Fruit fly (Drosophila melanogaster) whole organism, adult: ENCODE measurements around the gene CG9444.

Source experiments
- CG11617 ChIP-seq: fragments of 200-800 bp; sonication (Bioruptor generic); optimal IDR thresholded peaks from 2 replicates; lab custom pipeline; 2017; ENCODE audit warnings: mild to moderate bottlenecking, missing biosample characterization, missing genetic modification reagents, missing genetic modification characterization
- CG12768 ChIP-seq: fragments of 200-800 bp; sonication (Bioruptor generic); optimal IDR thresholded peaks from 2 replicates; lab custom pipeline; 2017; ENCODE audit warnings: missing biosample characterization, missing genetic modification characterization, mild to moderate bottlenecking, moderate library complexity, missing genetic modification reagents
- CG33017 ChIP-seq: fragments of 200-800 bp; sonication (Bioruptor generic); optimal IDR thresholded peaks from 2 replicates; lab custom pipeline; 2018; ENCODE audit warnings: missing biosample characterization, mild to moderate bottlenecking, missing genetic modification characterization, moderate library complexity
- CG7101 ChIP-seq: fragments of 200-800 bp; sonication (Bioruptor generic); optimal IDR thresholded peaks from 2 replicates; lab custom pipeline; 2018; ENCODE audit warnings: missing biosample characterization, mild to moderate bottlenecking, missing genetic modification characterization, moderate library complexity
- Clk ChIP-seq: fragments of 200-800 bp; sonication (Bioruptor generic); optimal IDR thresholded peaks from 2 replicates; lab custom pipeline; 2017; ENCODE audit warnings: missing biosample characterization, missing genetic modification characterization
- Crg-1 ChIP-seq: fragments of 200-800 bp; sonication (Bioruptor generic); optimal IDR thresholded peaks from 2 replicates; lab custom pipeline; 2016; ENCODE audit warnings: missing biosample characterization, missing genetic modification characterization
- Mnt ChIP-seq: fragments of 200-800 bp; sonication (Bioruptor generic); optimal IDR thresholded peaks from 2 replicates; lab custom pipeline; 2016; ENCODE audit warnings: missing biosample characterization, mild to moderate bottlenecking, missing genetic modification characterization
- kay ChIP-seq: fragments of 200-800 bp; sonication (Bioruptor generic); peaks from one replicate; lab custom pipeline; 2016; ENCODE audit warnings: missing biosample characterization, missing genetic modification characterization, borderline replicate concordance
- pad ChIP-seq: fragments of 200-800 bp; sonication (Bioruptor generic); optimal IDR thresholded peaks from 3 replicates; lab custom pipeline; 2017; ENCODE audit warnings: missing biosample characterization, missing genetic modification characterization, mild to moderate bottlenecking, moderate library complexity, missing genetic modification reagents
- tj ChIP-seq: fragments of 200-800 bp; sonication (Bioruptor generic); optimal IDR thresholded peaks from 3 replicates; lab custom pipeline; 2017; ENCODE audit warnings: missing biosample characterization, mild to moderate bottlenecking, missing genetic modification characterization, moderate library complexity

DNA sequence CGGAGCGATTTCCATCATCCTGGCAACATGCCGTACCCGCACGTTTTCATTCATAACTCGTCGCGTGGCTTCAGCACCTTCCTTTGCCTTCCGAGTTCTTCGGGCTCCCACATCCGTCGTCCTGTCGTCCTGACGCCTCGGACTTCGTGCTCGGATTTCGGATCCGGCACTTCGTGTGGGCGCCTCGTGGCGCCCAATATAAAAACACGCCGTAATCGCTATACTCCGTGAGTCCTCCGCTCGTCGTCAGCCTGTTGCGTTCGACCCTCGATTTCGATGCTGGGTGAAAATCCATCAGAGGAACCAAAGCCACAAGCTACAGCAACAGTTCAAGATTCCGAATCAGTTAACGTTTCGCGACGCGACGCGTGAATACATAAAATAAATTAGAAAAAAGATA, 43.8 kb downstream of the CG9444 start:
- TF ChIP-seq CG12768 (GFP tag; lab: Kevin White, UChicago) (no peak), pad (GFP tag; lab: Kevin White, UChicago) (no peak), Mnt (no peak), tj (GFP tag; lab: Kevin White, UChicago) (no peak), CG7101 (tag; lab: Kevin White, UChicago) (no peak), kay (no peak), Crg-1 (GFP tag; lab: Kevin White, UChicago) (no peak), Clk (GFP tag; lab: Kevin White, UChicago) (no peak), CG33017 (tag; lab: Kevin White, UChicago) (no peak), CG11617 (GFP tag; lab: Kevin White, UChicago) (no peak)
